Fruit fly (Drosophila melanogaster) whole organism, prepupa: ENCODE data around the gene Drsl6.

Experiments
- Blimp-1 ChIP-seq: fragments of 200-800 bp; sonication (Bioruptor generic); optimal IDR thresholded peaks from 3 replicates; lab custom pipeline; 2017; ENCODE audit warnings: missing biosample characterization, missing genetic modification characterization, mild to moderate bottlenecking, moderate library complexity, missing genetic modification reagents
- CG10631 ChIP-seq: fragments of 200-800 bp; sonication (Bioruptor generic); optimal IDR thresholded peaks from 2 replicates; lab custom pipeline; 2016; ENCODE audit warnings: missing biosample characterization, missing genetic modification characterization
- CG11294 ChIP-seq: fragments of 200-800 bp; sonication (Bioruptor generic); IDR thresholded peaks from 2 replicates; pipeline ENCODE4 v1.3.6; 2022; ENCODE audit warnings: missing biosample characterization, missing genetic modification characterization
- CG11762 ChIP-seq: fragments of 200-800 bp; sonication (Bioruptor generic); optimal IDR thresholded peaks from 3 replicates; lab custom pipeline; 2016; ENCODE audit warnings: missing biosample characterization, missing genetic modification characterization; ENCODE audit not compliant: insufficient read depth
- CG11902 ChIP-seq: fragments of 200-800 bp; sonication (Bioruptor generic); optimal IDR thresholded peaks from 3 replicates; lab custom pipeline; 2016; ENCODE audit warnings: missing biosample characterization, missing genetic modification characterization
- CG15336 ChIP-seq: fragments of 200-800 bp; sonication (Bioruptor generic); IDR thresholded peaks from 2 replicates; pipeline ENCODE4 v1.3.6; 2022; ENCODE audit warnings: missing biosample characterization, missing genetic modification characterization
- CG16779 ChIP-seq: fragments of 200-800 bp; sonication (Bioruptor generic); optimal IDR thresholded peaks from 3 replicates; lab custom pipeline; 2017; ENCODE audit warnings: missing biosample characterization, mild to moderate bottlenecking, missing genetic modification characterization
- CG3032 ChIP-seq: fragments of 200-800 bp; optimal IDR thresholded peaks from 2 replicates; lab custom pipeline; 2019; ENCODE audit warnings: missing biosample characterization, mild to moderate bottlenecking, missing genetic modification characterization, moderate library complexity
- CG31627 ChIP-seq: fragments of 200-800 bp; sonication (Bioruptor generic); optimal IDR thresholded peaks from 3 replicates; lab custom pipeline; 2016; ENCODE audit warnings: missing biosample characterization, missing genetic modification characterization
- CG32006 ChIP-seq: fragments of 200-800 bp; sonication (Bioruptor generic); optimal IDR thresholded peaks from 3 replicates; lab custom pipeline; 2017; ENCODE audit warnings: missing biosample characterization, mild to moderate bottlenecking, missing genetic modification characterization
- CG34406 ChIP-seq: fragments of 200-800 bp; sonication (Bioruptor generic); optimal IDR thresholded peaks from 3 replicates; lab custom pipeline; 2016; ENCODE audit warnings: missing biosample characterization, missing genetic modification characterization
- CG3919 ChIP-seq: fragments of 200-800 bp; sonication (Bioruptor generic); optimal IDR thresholded peaks from 3 replicates; lab custom pipeline; 2016; ENCODE audit warnings: missing biosample characterization, missing genetic modification characterization
- CG4318 ChIP-seq: fragments of 200-800 bp; sonication (Bioruptor generic); optimal IDR thresholded peaks from 3 replicates; lab custom pipeline; 2017; ENCODE audit warnings: missing biosample characterization, mild to moderate bottlenecking, missing genetic modification characterization
- CG6163 ChIP-seq: fragments of 200-800 bp; sonication (Bioruptor generic); IDR thresholded peaks from 3 replicates; pipeline ENCODE4 v1.3.6; 2022; ENCODE audit warnings: missing biosample characterization, missing genetic modification characterization
- CG6808 ChIP-seq: fragments of 200-800 bp; sonication (Bioruptor generic); optimal IDR thresholded peaks from 3 replicates; lab custom pipeline; 2017; ENCODE audit warnings: missing biosample characterization, missing genetic modification characterization, mild to moderate bottlenecking, moderate library complexity, missing genetic modification reagents
- CG8119 ChIP-seq: fragments of 200-800 bp; sonication (Bioruptor generic); IDR thresholded peaks from 3 replicates; pipeline ENCODE4 v1.3.6; 2022; ENCODE audit warnings: missing biosample characterization, missing genetic modification characterization
- CG8632 ChIP-seq: fragments of 200-800 bp; sonication (Bioruptor generic); optimal IDR thresholded peaks from 3 replicates; lab custom pipeline; 2016; ENCODE audit warnings: missing biosample characterization, missing genetic modification characterization
- CG9139 ChIP-seq: fragments of 200-800 bp; sonication (Bioruptor generic); optimal IDR thresholded peaks from 3 replicates; lab custom pipeline; 2017; ENCODE audit warnings: missing biosample characterization, mild to moderate bottlenecking, missing genetic modification characterization
- Eip75B ChIP-seq: fragments of 200-800 bp; sonication (Bioruptor generic); optimal IDR thresholded peaks from 3 replicates; lab custom pipeline; 2016; ENCODE audit warnings: missing biosample characterization, missing genetic modification characterization
- Ets21C ChIP-seq: fragments of 200-800 bp; sonication (Bioruptor generic); optimal IDR thresholded peaks from 3 replicates; lab custom pipeline; 2016; ENCODE audit warnings: missing biosample characterization, missing genetic modification characterization
- Ets96B ChIP-seq: fragments of 200-800 bp; optimal IDR thresholded peaks from 2 replicates; lab custom pipeline; 2019; ENCODE audit warnings: missing biosample characterization, mild to moderate bottlenecking, missing genetic modification characterization, moderate library complexity
- Gug ChIP-seq: fragments of 200-800 bp; sonication (Bioruptor generic); IDR thresholded peaks from 2 replicates; pipeline ENCODE4 v1.3.6; 2022; ENCODE audit warnings: missing biosample characterization, missing genetic modification characterization
- Hr38 ChIP-seq: sonication (Bioruptor generic); optimal IDR thresholded peaks from 2 replicates; lab custom pipeline; 2016; ENCODE audit warnings: missing biosample characterization, missing genetic modification characterization
- Hr39 ChIP-seq: fragments of 200-800 bp; sonication (Bioruptor generic); optimal IDR thresholded peaks from 2 replicates; lab custom pipeline; 2016; ENCODE audit warnings: missing biosample characterization, missing genetic modification characterization
- Hr4 ChIP-seq: fragments of 200-800 bp; sonication (Bioruptor generic); optimal IDR thresholded peaks from 3 replicates; lab custom pipeline; 2016; ENCODE audit warnings: missing biosample characterization, missing genetic modification characterization
- Met ChIP-seq: fragments of 200-800 bp; sonication (Bioruptor generic); optimal IDR thresholded peaks from 3 replicates; lab custom pipeline; 2016; ENCODE audit warnings: missing biosample characterization, missing genetic modification characterization
- Smox ChIP-seq: fragments of 200-800 bp; sonication (Bioruptor generic); optimal IDR thresholded peaks from 3 replicates; lab custom pipeline; 2016; ENCODE audit warnings: missing biosample characterization, missing genetic modification characterization
- Sox102F ChIP-seq: fragments of 200-800 bp; sonication (Bioruptor generic); optimal IDR thresholded peaks from 2 replicates; lab custom pipeline; 2016; ENCODE audit warnings: missing biosample characterization, mild to moderate bottlenecking, missing genetic modification characterization
- Sox14 ChIP-seq: fragments of 200-800 bp; sonication (Bioruptor generic); optimal IDR thresholded peaks from 3 replicates; lab custom pipeline; 2016; ENCODE audit warnings: missing biosample characterization, missing genetic modification characterization
- achi ChIP-seq: fragments of 200-800 bp; sonication (Bioruptor generic); optimal IDR thresholded peaks from 3 replicates; lab custom pipeline; 2016; ENCODE audit warnings: missing biosample characterization, missing genetic modification characterization
- acj6 ChIP-seq: fragments of 200-800 bp; sonication (Bioruptor generic); optimal IDR thresholded peaks from 3 replicates; lab custom pipeline; 2016; ENCODE audit warnings: missing biosample characterization, missing genetic modification characterization
- cyc ChIP-seq: fragments of 200-800 bp; sonication (Bioruptor generic); optimal IDR thresholded peaks from 3 replicates; lab custom pipeline; 2016; ENCODE audit warnings: missing biosample characterization, missing genetic modification characterization
- dac ChIP-seq: fragments of 200-800 bp; sonication (Bioruptor generic); optimal IDR thresholded peaks from 2 replicates; lab custom pipeline; 2017; ENCODE audit warnings: missing biosample characterization, mild to moderate bottlenecking, missing genetic modification characterization
- fd85E ChIP-seq: fragments of 200-800 bp; sonication (Bioruptor generic); optimal IDR thresholded peaks from 3 replicates; lab custom pipeline; 2016; ENCODE audit warnings: missing biosample characterization, missing genetic modification characterization
- fkh ChIP-seq: fragments of 200-800 bp; sonication (Bioruptor generic); optimal IDR thresholded peaks from 3 replicates; lab custom pipeline; 2017; ENCODE audit warnings: missing biosample characterization, mild to moderate bottlenecking, missing genetic modification characterization, moderate library complexity
- net ChIP-seq: fragments of 200-800 bp; sonication (Bioruptor generic); optimal IDR thresholded peaks from 3 replicates; lab custom pipeline; 2016; ENCODE audit warnings: missing biosample characterization, missing genetic modification characterization
- salr ChIP-seq, 2 experiments: fragments of 200-800 bp; sonication (Bioruptor generic); optimal IDR thresholded peaks; 3 replicates each; lab custom pipeline; 2016 to 2018; ENCODE audit warnings: missing biosample characterization in 2 of 2, missing genetic modification characterization in 2 of 2, mild to moderate bottlenecking in 1 of 2
- ss ChIP-seq, 2 experiments: fragments of 200-800 bp; sonication (Bioruptor generic); optimal IDR thresholded peaks; 2 replicates in 1 of 2; 3 replicates in 1 of 2; lab custom pipeline; 2017 to 2018; ENCODE audit warnings: mild to moderate bottlenecking in 2 of 2, missing biosample characterization in 2 of 2, missing genetic modification characterization in 2 of 2, moderate library complexity in 1 of 2
- svp ChIP-seq: fragments of 200-800 bp; sonication (Bioruptor generic); peaks from one replicate; lab custom pipeline; 2016; ENCODE audit warnings: missing biosample characterization, missing genetic modification characterization
- topi ChIP-seq: fragments of 200-800 bp; sonication (Bioruptor generic); optimal IDR thresholded peaks from 3 replicates; lab custom pipeline; 2016; ENCODE audit warnings: missing biosample characterization, missing genetic modification characterization
- vri ChIP-seq: fragments of 200-800 bp; sonication (Bioruptor generic); optimal IDR thresholded peaks from 3 replicates; lab custom pipeline; 2016; ENCODE audit warnings: missing biosample characterization, mild to moderate bottlenecking, missing genetic modification characterization

The Drsl6 gene

DNA sequence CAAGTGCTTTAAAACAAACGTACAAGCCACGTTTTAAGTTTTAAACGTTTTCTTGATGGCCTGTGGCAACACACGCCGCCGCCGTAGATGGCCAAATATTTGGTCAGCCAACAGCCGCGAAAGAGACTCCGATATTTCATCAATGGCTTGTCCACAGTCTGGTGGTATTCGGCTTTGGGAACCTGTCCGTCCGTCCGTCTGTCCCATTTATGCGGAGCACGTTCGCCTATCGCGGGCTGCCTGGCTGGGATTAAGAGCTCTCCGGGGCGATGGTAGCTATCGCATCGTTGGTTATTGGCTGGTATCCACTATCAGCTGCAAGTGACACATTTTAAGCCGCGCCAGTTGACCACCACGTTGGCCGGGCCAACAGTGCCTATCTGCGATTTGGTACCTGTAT is 28.6 kb downstream of the Drsl6 start:
- TF ChIP-seq vri (GFP tag; lab: Kevin White, UChicago), result no peak
- TF ChIP-seq CG15336 (GFP tag; lab: Robert Waterston, UW), result no peak

DNA sequence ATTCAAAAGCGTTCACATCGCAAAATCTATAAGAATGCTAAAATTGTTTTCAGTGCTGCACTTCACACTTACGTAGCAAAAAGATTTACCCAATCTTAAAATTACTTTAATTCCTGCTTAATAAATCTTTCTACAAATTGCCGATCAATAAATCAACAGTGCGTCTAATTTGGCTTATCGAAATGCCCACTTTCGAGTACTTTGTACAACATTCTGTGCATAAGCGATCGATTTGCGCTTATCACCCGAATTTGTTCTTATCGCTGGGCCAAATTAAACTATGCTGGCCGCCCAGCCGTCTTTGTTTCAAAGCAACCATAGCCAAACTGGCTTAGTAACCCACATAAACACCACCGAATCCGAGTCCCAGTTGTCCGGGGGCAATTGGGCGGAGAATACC is 29.7 kb downstream of the Drsl6 start:
- no peak for TF ChIP-seq CG4318 (GFP tag; lab: Kevin White, UChicago)
- TF ChIP-seq Ets21C, result no peak
- TF ChIP-seq cyc (GFP tag; lab: Kevin White, UChicago), result no peak
- no peak for TF ChIP-seq Met (GFP tag; lab: Kevin White, UChicago)
- no peak for TF ChIP-seq CG8119 (GFP tag; lab: Robert Waterston, UW)
- TF ChIP-seq Smox (GFP tag; lab: Kevin White, UChicago), result no peak
- TF ChIP-seq Hr38 (GFP tag; lab: Kevin White, UChicago), result no peak
- TF ChIP-seq CG9139 (GFP tag; lab: Kevin White, UChicago), result no peak
- no peak for TF ChIP-seq acj6 (GFP tag; lab: Kevin White, UChicago)
- no peak for TF ChIP-seq CG15336 (GFP tag; lab: Robert Waterston, UW)

DNA sequence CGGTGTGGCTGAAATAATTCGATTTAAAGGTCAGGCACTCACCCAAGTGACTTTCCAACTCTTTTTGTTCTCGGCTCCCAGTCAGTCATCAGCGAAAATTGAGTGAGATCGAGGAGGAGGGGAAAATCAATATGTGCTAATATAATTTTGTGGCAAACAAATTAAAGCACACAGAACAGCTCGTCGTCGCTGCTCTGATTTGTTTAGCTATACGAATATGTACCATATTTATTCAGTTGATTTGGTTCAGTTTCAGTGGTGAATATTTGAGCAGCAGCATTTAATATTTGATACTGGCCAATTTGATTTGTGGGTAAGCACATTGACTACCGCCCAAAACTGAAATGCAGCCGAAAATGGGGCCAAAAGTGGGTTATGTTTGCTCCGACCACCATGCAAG is 30.8 kb downstream of the Drsl6 start:
- TF ChIP-seq fkh (peak; percentile 84), Gug (GFP tag; lab: Robert Waterston, UW) (no peak), CG11294 (GFP tag; lab: Robert Waterston, UW) (no peak)

DNA sequence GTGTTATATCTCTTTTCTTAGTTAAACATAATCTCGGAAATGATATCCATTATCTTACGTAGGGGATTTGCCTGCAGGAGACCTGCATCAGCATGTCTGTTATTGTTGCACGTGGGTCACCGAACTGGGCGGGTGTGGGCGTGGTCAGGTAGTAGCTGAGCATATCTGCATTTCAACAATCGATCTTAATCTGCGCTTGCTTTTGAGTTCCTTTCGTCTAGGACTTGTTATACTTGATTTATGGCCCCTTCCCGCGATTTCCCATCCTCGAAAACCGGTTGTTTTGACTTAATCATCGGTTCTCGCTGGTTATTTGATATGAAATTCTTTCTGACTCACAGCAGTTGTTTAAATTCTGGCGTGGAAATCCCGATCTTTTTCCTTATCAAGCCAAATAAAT is 31.5 kb downstream of the Drsl6 start:
- TF ChIP-seq CG31627 (GFP tag; lab: Kevin White, UChicago) (no peak), CG16779 (tag; lab: Kevin White, UChicago) (no peak), net (GFP tag; lab: Kevin White, UChicago) (no peak), Eip75B (GFP tag; lab: Kevin White, UChicago) (no peak), salr (GFP tag; optimal IDR thresholded peaks at IDR 0.05; lab: Kevin White, UChicago) (no peak), dac (GFP tag; lab: Kevin White, UChicago) (no peak), Hr38 (GFP tag; lab: Kevin White, UChicago) (no peak), cyc (GFP tag; lab: Kevin White, UChicago) (no peak), achi (no peak), Blimp-1 (GFP tag; lab: Kevin White, UChicago) (no peak), Ets96B (no peak), CG3919 (GFP tag; lab: Kevin White, UChicago) (no peak), vri (GFP tag; lab: Kevin White, UChicago) (no peak), CG8632 (GFP tag; lab: Kevin White, UChicago) (no peak), CG11762 (no peak), svp (GFP tag; lab: Kevin White, UChicago) (no peak), CG6808 (no peak), CG15336 (GFP tag; lab: Robert Waterston, UW) (no peak)

DNA sequence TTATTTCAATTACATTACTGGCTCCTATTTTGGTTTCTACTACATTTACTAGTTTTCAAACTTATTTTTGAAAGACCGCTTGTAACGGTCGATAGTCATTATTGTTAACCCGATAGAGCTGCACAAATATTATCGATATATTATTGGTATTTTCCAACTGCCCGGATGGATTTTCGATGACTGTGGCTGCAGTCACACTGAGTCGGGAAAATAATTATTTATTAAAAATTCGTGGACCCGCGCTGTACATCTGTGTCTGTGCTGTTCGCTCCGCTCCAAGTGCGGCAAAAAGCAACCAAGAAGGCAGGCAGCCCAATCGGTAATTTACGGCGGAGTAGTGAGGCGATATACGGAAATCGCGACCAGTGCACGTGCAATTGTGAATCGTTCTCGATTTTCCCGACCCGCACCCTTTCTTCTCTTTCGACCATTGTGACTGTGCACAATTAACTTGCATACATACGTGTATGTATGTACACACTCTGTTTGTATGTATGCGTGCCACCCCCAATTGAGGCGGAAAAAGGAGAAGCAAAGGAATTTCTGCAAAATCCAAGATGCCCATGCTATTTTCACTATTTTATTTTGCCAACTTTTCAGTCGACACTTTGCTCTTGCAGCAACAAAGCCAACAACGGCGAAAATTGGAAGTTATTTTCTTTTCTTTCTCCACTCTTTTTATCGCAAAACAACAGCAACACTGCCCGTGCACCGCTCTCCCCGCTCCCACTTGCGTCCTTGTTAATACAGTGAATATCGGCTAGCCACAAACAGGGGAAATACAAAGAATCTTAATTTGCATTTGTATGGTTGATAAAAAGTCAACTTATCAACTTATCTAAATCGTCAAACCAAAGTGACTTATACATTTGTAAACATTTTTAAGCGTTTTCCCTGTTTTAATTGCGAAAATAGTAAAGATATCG is 32.4 kb downstream of the Drsl6 start, which contains the start of gene ZnT63C:
Gene ZnT63C (plus strand): TSS at position 175 of the 926 bp plus-strand sequence.
- TF ChIP-seq topi (GFP tag; lab: Kevin White, UChicago), result peak; percentile 15
- TF ChIP-seq Sox14 (GFP tag; lab: Kevin White, UChicago), result peak; percentile 48
- TF ChIP-seq CG11902 (GFP tag; lab: Kevin White, UChicago), result peak; percentile 4
- peak; percentile 45 for TF ChIP-seq Hr39 (GFP tag; lab: Kevin White, UChicago)
- TF ChIP-seq Sox102F (GFP tag; lab: Kevin White, UChicago), result peak; percentile 33
- no peak for TF ChIP-seq CG4318 (GFP tag; lab: Kevin White, UChicago)
- TF ChIP-seq ss (GFP tag; optimal IDR thresholded peaks at IDR 0.05; lab: Kevin White, UChicago), result peak; percentile 57 to 58
- peak in 1 of 2 experiments; percentile 11 for TF ChIP-seq salr (GFP tag; optimal IDR thresholded peaks at IDR 0.05; lab: Kevin White, UChicago)
- peak; percentile 43; the same call in 2 of the 3 replicates for TF ChIP-seq CG6163 (GFP tag; lab: Robert Waterston, UW)
- TF ChIP-seq CG8632 (GFP tag; lab: Kevin White, UChicago), result no peak
- no peak for TF ChIP-seq CG11762
- TF ChIP-seq Smox (GFP tag; lab: Kevin White, UChicago), result no peak
- TF ChIP-seq cyc (GFP tag; lab: Kevin White, UChicago), result peak; percentile 31
- TF ChIP-seq Hr4, result peak; percentile 31
- peak; percentile 32 for TF ChIP-seq CG3032 (tag; lab: Kevin White, UChicago)
- no peak for TF ChIP-seq CG10631
- no peak for TF ChIP-seq fd85E (GFP tag; lab: Kevin White, UChicago)
- TF ChIP-seq CG32006 (GFP tag; lab: Kevin White, UChicago), result peak; percentile 35
- no peak for TF ChIP-seq Blimp-1 (GFP tag; lab: Kevin White, UChicago)
- 0 out of 2 replicates have a peak, but pooled peaks have one; percentile 14 for TF ChIP-seq Gug (GFP tag; lab: Robert Waterston, UW)
- TF ChIP-seq CG34406, result no peak
